Worm (Caenorhabditis elegans): ENCODE measurements around the gene sra-2.

sra-2 gene

ce11 chrII:9523539-9524224, 4.9 kb upstream of the sra-2 start, which contains the start of gene mex-6:
Gene mex-6 (plus strand): TSS chrII:9524174.
- TF ChIP-seq nhr-232 (tag; optimal IDR thresholded peaks at IDR 0.05), result no peak
- TF ChIP-seq ceh-34 (tag; optimal IDR thresholded peaks at IDR 0.05), result no peak
- no peak for TF ChIP-seq npax-4 (tag; optimal IDR thresholded peaks at IDR 0.05)

- TF ChIP-seq dve-1 (tag; optimal IDR thresholded peaks at IDR 0.05) (no peak), rnt-1 (tag; optimal IDR thresholded peaks at IDR 0.05) (no peak), K02D7.2 (tag; optimal IDR thresholded peaks at IDR 0.05) (no peak), ceh-2 (tag; optimal IDR thresholded peaks at IDR 0.05) (no peak), hlh-13 (GFP tag; optimal IDR thresholded peaks at IDR 0.05) (no peak), dmd-4 (tag; optimal IDR thresholded peaks at IDR 0.05; ENCODE audit: borderline replicate concordance) (no peak), pha-4 (tag; optimal IDR thresholded peaks at IDR 0.05) (no peak), ahr-1 (tag; optimal IDR thresholded peaks at IDR 0.05) (no peak), lin-11 (tag; optimal IDR thresholded peaks at IDR 0.05) (no peak), pag-3 (tag; optimal IDR thresholded peaks at IDR 0.05; ENCODE audit: borderline replicate concordance) (no peak)
Measured at ce11 chrII:9532011-9532410, 3.4 kb downstream of the sra-2 start, which contains the start of gene sra-9. Gene sra-9 (plus strand): TSS chrII:9532311.

DNA sequence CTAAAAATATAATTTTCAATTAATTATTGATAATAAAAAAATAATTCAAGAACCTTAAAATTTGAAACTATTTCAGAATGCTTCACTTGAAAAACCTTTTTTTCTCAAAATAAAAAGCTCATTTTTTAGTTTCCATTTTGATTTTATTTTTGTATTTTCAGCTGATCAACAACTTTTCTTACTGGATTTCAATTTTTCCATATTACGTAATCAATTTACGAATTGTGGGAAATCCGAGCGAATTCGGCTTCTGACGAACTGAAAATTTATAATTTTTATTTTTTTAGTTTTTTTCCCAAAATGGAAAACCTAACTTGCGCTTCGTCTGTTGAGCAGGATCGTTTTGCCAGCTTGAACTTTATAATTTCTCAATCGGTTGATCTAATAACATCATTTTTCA, 8.8 kb downstream of the sra-2 start, which contains the start of gene sra-8:
TSS of gene sra-8 (plus strand) at position 301 of the 400 bp plus-strand sequence.
- no peak for TF ChIP-seq elt-4 (tag; optimal IDR thresholded peaks at IDR 0.05)
- no peak for TF ChIP-seq tbx-2 (tag; optimal IDR thresholded peaks at IDR 0.05)
- TF ChIP-seq lim-6 (tag; optimal IDR thresholded peaks at IDR 0.05), result no peak
- TF ChIP-seq C08G9.2 (tag; optimal IDR thresholded peaks at IDR 0.05), result no peak
- TF ChIP-seq zip-5 (tag; optimal IDR thresholded peaks at IDR 0.05), result no peak
- no peak for TF ChIP-seq syd-9 (tag; optimal IDR thresholded peaks at IDR 0.05)
- TF ChIP-seq pha-4 (tag; optimal IDR thresholded peaks at IDR 0.05), result no peak
- TF ChIP-seq mec-3 (tag; optimal IDR thresholded peaks at IDR 0.05; ENCODE audit: borderline replicate concordance), result no peak
- TF ChIP-seq odd-2 (tag; optimal IDR thresholded peaks at IDR 0.05), result no peak
- no peak for TF ChIP-seq ceh-24 (tag; optimal IDR thresholded peaks at IDR 0.05)
- TF ChIP-seq ahr-1 (tag; optimal IDR thresholded peaks at IDR 0.05), result no peak
- TF ChIP-seq lin-11 (tag; optimal IDR thresholded peaks at IDR 0.05), result no peak
- TF ChIP-seq sox-4 (tag; optimal IDR thresholded peaks at IDR 0.05), result no peak
- TF ChIP-seq sdc-2 (tag; optimal IDR thresholded peaks at IDR 0.05), result no peak
- no peak for TF ChIP-seq madf-2 (tag; optimal IDR thresholded peaks at IDR 0.05)
- TF ChIP-seq npax-4 (tag; optimal IDR thresholded peaks at IDR 0.05), result no peak

DNA sequence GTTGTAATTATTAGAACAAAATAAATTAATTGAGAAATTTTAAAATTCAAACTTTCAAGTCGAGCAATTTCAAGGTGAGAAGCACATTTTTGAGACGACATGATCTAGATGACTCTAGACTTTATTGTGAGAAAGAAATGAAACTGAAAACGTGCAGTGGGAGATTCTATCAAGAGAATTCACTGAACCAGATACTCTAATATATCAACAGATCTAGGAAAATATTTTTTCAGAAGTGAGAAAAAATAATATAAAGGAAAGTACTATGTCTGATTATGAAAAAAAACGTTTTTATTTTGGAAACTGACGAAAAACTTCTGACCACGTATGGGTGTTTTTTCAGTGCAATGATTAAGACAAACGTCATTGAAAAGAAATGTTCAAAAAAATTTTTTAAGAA, 12.1 kb downstream of the sra-2 start, which contains the start of gene sra-3:
TSS of gene sra-3 (minus strand) at position 101 of the 400 bp plus-strand sequence.
- TF ChIP-seq ceh-45 (GFP tag; IDR thresholded peaks at IDR 0.05) (no peak), unc-42 (tag; optimal IDR thresholded peaks at IDR 0.05) (no peak), ceh-6 (GFP tag; optimal IDR thresholded peaks at IDR 0.05) (no peak), ceh-48 (tag; optimal IDR thresholded peaks at IDR 0.05) (no peak), ttx-3 (tag; optimal IDR thresholded peaks at IDR 0.05) (no peak), nhr-232 (tag; optimal IDR thresholded peaks at IDR 0.05) (no peak), ceh-18 (tag; optimal IDR thresholded peaks at IDR 0.05) (no peak), pqm-1 (tag; optimal IDR thresholded peaks at IDR 0.05) (no peak), elt-2 (tag; optimal IDR thresholded peaks at IDR 0.05) (no peak), pag-3 (tag; optimal IDR thresholded peaks at IDR 0.05; ENCODE audit: borderline replicate concordance) (no peak), gmeb-2 (tag; optimal IDR thresholded peaks at IDR 0.05) (no peak), ceh-9 (tag; optimal IDR thresholded peaks at IDR 0.05) (no peak), lin-11 (tag; optimal IDR thresholded peaks at IDR 0.05) (no peak), ceh-31 (tag; optimal IDR thresholded peaks at IDR 0.05) (no peak)

Measured in whole organism, late embryonic.